Worm (Caenorhabditis elegans) whole organism, L3 larva: ENCODE data around the gene Y41D4A.1.

Experiments
- ama-1 ChIP-seq: fragments of 150-350 bp; optimal IDR thresholded peaks from 2 replicates; lab custom pipeline; 2018
- elt-3 ChIP-seq, 3 experiments: fragments of 150-350 bp in 1 of 3; sonication (generic microtip) in 2 of 3; optimal IDR thresholded peaks; 2 replicates in 2 of 3; 4 replicates in 1 of 3; lab custom pipeline; 2014 to 2017; ENCODE audit warnings: missing biosample characterization in 3 of 3, missing genetic modification characterization in 3 of 3
- hmg-11 ChIP-seq: sonication (generic microtip); optimal IDR thresholded peaks from 2 replicates; lab custom pipeline; 2016; ENCODE audit warnings: missing genetic modification characterization, missing compliant biosample characterization
- nhr-11 ChIP-seq: fragments of 150-350 bp; optimal IDR thresholded peaks from 2 replicates; lab custom pipeline; 2014; ENCODE audit warnings: missing biosample characterization, missing genetic modification characterization
- unc-62 ChIP-seq: fragments of 150-350 bp; sonication (generic microtip); optimal IDR thresholded peaks from 4 replicates; lab custom pipeline; 2014; ENCODE audit warnings: missing biosample characterization, missing genetic modification reagents, missing genetic modification characterization
- ztf-4 ChIP-seq: fragments of 150-350 bp; optimal IDR thresholded peaks from 2 replicates; lab custom pipeline; 2014; ENCODE audit warnings: missing biosample characterization, missing genetic modification characterization

DNA sequence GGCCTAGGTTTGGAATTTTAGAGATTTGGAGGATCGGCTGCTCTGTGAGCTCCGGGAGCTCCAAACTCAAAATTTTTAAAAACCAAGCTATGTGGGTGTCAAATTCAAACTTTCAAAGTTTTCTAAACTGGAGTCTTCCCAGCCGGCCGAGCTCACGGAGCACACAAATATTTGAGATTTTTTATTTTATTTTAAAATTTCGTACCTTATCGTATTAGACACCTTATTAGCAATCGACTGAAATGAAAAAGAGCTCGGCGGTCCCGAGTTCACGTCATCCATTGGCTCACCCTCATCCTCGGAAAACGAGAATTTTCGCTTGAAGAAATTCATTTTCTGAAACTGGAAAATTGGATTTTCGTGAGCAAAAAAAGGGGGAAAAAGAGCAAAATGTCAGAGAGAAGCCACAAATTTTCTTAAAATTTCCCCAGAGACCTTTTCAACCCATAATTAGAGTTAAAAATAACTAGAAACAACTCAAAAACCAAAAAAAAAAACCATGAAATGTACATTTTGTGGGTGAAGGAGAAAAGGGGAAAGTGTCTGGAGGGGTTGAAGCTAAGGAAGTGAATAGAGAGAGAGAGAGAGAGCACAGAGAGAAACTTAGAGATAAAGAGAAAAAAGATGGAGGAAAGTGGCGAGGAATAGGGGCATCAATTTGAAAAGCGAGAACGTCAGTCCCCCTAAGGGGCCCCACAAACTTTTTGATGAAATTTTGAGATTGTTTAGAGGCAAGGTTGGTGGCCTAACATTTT lies 43.0 kb downstream of the Y41D4A.1 start, which contains the start of gene snn-1:
- TF ChIP-seq nhr-11 (tag; lab: Kevin White, UChicago): no peak
- no peak for TF ChIP-seq ztf-4 (tag; lab: Kevin White, UChicago)
- TF ChIP-seq unc-62 (GFP tag; lab: Kevin White, UChicago): no peak
- no peak for TF ChIP-seq ama-1 (lab: Kevin White, UChicago)
- no peak for TF ChIP-seq elt-3 (tag; optimal IDR thresholded peaks at IDR 0.05; lab: Kevin White, UChicago)
- TF ChIP-seq hmg-11: peak; percentile 37
